Worm (Caenorhabditis elegans): ENCODE results near the gene nhr-94.
"Not testable (repeated sequence)": the region's sequence is repeated elsewhere in the genome, so short reads cannot be mapped to it uniquely, and the experiment has no call there.

The nhr-94 gene

DNA sequence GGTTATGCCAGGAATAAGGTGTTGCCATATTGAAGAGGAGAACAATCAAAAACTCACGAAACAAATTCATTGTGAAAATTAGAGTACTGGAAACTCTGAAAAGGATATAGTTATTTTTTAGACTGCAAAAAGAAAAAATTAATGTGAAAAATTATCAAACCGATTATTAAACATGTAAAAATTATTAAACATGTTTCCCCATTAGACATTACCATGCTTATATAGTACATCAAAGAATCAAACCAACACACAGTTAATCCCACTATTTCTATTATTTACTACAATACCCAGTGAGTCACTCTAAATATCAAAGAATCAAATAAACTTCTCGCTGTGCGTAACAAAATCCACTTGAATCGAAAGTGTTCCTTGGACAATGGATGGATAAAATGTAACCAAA, 26.9 kb upstream of the nhr-94 start, which contains the start of gene ZK105.13:
ZK105.13 (minus strand) TSS at position 101 of the 400 bp plus-strand sequence.
- no peak for TF ChIP-seq cebp-2 (GFP tag; IDR thresholded peaks at IDR 0.05)

DNA sequence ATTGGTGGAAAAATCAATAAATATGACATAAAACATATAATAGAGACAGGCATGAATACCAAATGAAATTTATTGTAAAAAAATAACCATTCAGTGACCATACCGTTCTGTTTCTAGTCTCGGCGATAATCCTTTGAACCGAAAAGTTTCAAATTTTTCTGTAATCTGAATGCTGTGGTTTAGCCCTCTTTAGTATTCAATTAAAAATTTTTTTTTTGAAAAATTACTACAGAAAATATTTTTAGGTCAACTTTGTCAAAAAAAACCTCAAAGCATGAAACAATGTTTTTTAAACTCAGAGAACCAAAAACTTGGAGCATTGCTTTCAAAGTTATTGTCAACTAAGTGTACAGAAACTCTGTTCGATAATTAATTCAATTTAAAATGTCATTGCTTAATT, 22.4 kb upstream of the nhr-94 start, which contains the start of gene ZK105.11:
ZK105.11 (minus strand) TSS at position 101 of the 400 bp plus-strand sequence.
- TF ChIP-seq ZK185.1 (tag; optimal IDR thresholded peaks at IDR 0.05; ENCODE audit: poor library complexity, severe bottlenecking), result no peak
- no peak for TF ChIP-seq F52B5.7 (tag; optimal IDR thresholded peaks at IDR 0.05)

DNA sequence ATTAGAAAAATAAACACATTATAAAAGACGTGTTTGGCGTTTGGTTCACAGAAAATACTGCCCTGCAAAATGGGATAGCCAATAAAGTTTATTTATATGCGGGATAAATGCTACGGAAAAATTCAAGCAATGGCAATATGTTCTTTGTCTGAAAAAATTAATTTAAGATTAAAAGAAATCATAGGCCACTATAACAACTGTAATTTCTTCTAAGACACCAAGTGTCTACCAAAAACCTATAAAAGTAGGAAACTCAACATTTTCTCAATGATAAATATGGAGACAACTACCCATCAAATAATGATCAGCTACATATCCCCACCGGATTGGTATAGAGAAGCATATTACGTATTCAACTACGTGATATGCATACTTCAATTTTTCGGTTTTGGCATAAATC, 19.2 kb upstream of the nhr-94 start, which contains the start of gene srw-3:
srw-3 (plus strand) TSS at position 301 of the 400 bp plus-strand sequence.
- TF ChIP-seq mes-4 (tag; optimal IDR thresholded peaks at IDR 0.05) (no peak), F49E8.2 (tag; optimal IDR thresholded peaks at IDR 0.05; ENCODE audit: insufficient read depth) (no peak), tlf-1 (GFP tag; optimal IDR thresholded peaks at IDR 0.05) (no peak), F55B11.4 (tag; optimal IDR thresholded peaks at IDR 0.05; ENCODE audit: borderline replicate concordance, insufficient read depth) (no peak), F22D6.2 (tag; optimal IDR thresholded peaks at IDR 0.05) (no peak), unc-62 (GFP tag; optimal IDR thresholded peaks at IDR 0.05) (no peak), nhr-179 (tag; optimal IDR thresholded peaks at IDR 0.05) (no peak), nhr-27 (tag; optimal IDR thresholded peaks at IDR 0.05) (no peak), atf-7 (tag; optimal IDR thresholded peaks at IDR 0.05) (no peak), dpff-1 (tag; optimal IDR thresholded peaks at IDR 0.05) (no peak), mxl-1 (tag; optimal IDR thresholded peaks at IDR 0.05) (no peak), hlh-12 (tag; optimal IDR thresholded peaks at IDR 0.05) (no peak), cebp-2 (GFP tag; IDR thresholded peaks at IDR 0.05) (no peak), sea-2 (GFP tag; IDR thresholded peaks at IDR 0.05) (no peak), ztf-25 (GFP tag; IDR thresholded peaks at IDR 0.05) (no peak)

DNA sequence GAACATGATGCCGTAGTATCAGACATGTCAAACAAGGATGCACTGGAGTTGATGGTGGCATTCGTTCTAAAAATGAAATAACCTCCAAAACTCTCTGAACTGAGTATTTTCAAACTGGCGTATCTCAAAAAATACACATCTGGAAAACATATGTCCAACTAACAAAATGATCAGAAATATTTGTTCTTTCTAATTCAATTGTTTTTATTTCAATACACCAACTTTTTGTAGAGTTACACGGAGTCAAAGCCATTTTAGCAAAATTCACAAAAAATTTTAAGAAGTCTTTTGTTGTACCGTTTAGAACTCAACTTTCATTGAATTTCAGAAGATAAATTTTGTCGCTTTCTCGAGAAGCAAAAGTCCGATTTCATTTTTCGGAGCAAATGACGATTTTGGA, 17.4 kb upstream of the nhr-94 start, which contains the start of gene srsx-40:
srsx-40 (minus strand) TSS at position 101 of the 400 bp plus-strand sequence.
- not testable (repeated sequence) for TF ChIP-seq snpc-1.3 (tag; optimal IDR thresholded peaks at IDR 0.05; ENCODE audit: insufficient read depth); fkh-3 (tag; optimal IDR thresholded peaks at IDR 0.05); somi-1 (GFP tag; optimal IDR thresholded peaks at IDR 0.05)

DNA sequence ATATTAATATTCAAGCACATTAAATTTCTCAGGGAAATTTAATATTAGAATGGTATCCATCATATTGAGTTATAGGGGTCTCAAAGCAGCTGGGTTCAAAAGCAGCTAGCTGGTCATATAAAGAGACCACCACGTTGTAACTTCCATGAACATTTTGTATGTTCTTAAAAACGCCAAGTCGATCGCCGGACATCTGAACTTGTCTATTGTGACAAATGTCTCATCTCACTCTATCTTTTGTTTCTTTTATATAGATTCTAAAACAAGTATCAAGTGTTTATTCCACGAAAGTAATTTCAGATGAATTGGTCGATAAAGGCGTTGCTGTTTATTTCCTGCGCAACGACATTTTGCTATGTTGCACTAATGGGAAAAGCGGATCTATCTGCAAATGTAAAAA, 10.7 kb upstream of the nhr-94 start, which contains the start of gene ZK105.3:
ZK105.3 (plus strand) TSS at position 301 of the 400 bp plus-strand sequence.
- TF ChIP-seq snpc-3.4 (tag; optimal IDR thresholded peaks at IDR 0.05), result no peak
- no peak for TF ChIP-seq ceh-58 (GFP tag; IDR thresholded peaks at IDR 0.05)
- TF ChIP-seq hmg-1.2 (GFP tag; IDR thresholded peaks at IDR 0.05), result no peak
- TF ChIP-seq dpff-1 (tag; optimal IDR thresholded peaks at IDR 0.05), result no peak
- no peak for TF ChIP-seq F23B12.7 (tag; optimal IDR thresholded peaks at IDR 0.05; ENCODE audit: insufficient read depth)

DNA sequence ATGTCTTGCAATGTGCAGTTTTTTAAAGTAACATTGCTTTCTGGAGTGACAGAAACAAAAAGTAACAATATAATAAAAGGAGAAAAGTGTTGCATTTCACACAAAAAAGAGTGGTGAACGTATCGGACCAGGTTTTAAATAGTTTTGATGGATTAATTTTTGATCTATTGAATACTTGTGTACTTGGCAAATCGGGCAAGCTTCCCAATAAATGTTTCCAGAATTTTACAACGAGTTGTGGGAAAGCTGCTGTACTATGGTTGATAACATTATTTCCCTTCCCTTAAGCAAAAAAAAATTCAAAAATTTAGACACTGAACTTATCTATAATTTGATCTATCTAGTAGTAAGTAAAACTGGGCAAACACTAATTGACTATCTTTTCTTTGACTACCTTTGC, 7.3 kb upstream of the nhr-94 start, which contains the start of gene C12D5.10:
C12D5.10 (minus strand) TSS at position 101 of the 400 bp plus-strand sequence.
- TF ChIP-seq snpc-3.4 (tag; optimal IDR thresholded peaks at IDR 0.05), result no peak
- no peak for TF ChIP-seq F37B4.10 (GFP tag; IDR thresholded peaks at IDR 0.05)
- no peak for TF ChIP-seq ztf-6 (GFP tag; IDR thresholded peaks at IDR 0.05)
- no peak for TF ChIP-seq pha-4 (tag; optimal IDR thresholded peaks at IDR 0.05)
- TF ChIP-seq C06A6.2 (GFP tag; conservative IDR thresholded peaks at IDR 0.05), result no peak
- no peak for TF ChIP-seq bed-2 (GFP tag; IDR thresholded peaks at IDR 0.05)
- TF ChIP-seq akir-1 (GFP tag; optimal IDR thresholded peaks at IDR 0.05), result no peak
- TF ChIP-seq bed-1 (GFP tag; IDR thresholded peaks at IDR 0.05), result no peak
- no peak for TF ChIP-seq F33H1.4 (GFP tag; IDR thresholded peaks at IDR 0.05)
- no peak for TF ChIP-seq F49E8.2 (tag; optimal IDR thresholded peaks at IDR 0.05; ENCODE audit: insufficient read depth)
- TF ChIP-seq lin-40 (tag; optimal IDR thresholded peaks at IDR 0.05), result no peak
- no peak for TF ChIP-seq Y53F4B.3 (GFP tag; IDR thresholded peaks at IDR 0.05)
- TF ChIP-seq hlh-26 (GFP tag; conservative IDR thresholded peaks at IDR 0.05), result no peak
- no peak for TF ChIP-seq ztf-3 (GFP tag; optimal IDR thresholded peaks at IDR 0.05)

Data from whole organism, young adult.